Worm (Caenorhabditis elegans): ENCODE measurements around the gene rip-1.

Gene rip-1

ce11 chrIII:10285623-10286022 is 27.1 kb upstream of the rip-1 start, which contains the start of gene K10G9.2:
TSS of gene K10G9.2 (plus strand) at chrIII:10285923.
- TF ChIP-seq cog-1 (tag; optimal IDR thresholded peaks at IDR 0.05) (no peak), tab-1 (GFP tag; IDR thresholded peaks at IDR 0.05) (no peak), T22C8.4 (GFP tag; IDR thresholded peaks at IDR 0.05) (no peak), flt-1 (GFP tag; IDR thresholded peaks at IDR 0.05) (no peak), ztf-23 (GFP tag; IDR thresholded peaks at IDR 0.05) (no peak), ztf-29 (GFP tag; IDR thresholded peaks at IDR 0.05) (no peak), ref-1 (GFP tag; conservative IDR thresholded peaks at IDR 0.05) (no peak), med-1 (GFP tag; optimal IDR thresholded peaks at IDR 0.05; ENCODE audit: insufficient read depth) (no peak), klf-2 (GFP tag; conservative IDR thresholded peaks at IDR 0.05) (no peak)

- TF ChIP-seq T22C8.4 (GFP tag; IDR thresholded peaks at IDR 0.05) (no peak), cog-1 (tag; optimal IDR thresholded peaks at IDR 0.05) (peak; percentile 37), med-1 (GFP tag; optimal IDR thresholded peaks at IDR 0.05; ENCODE audit: insufficient read depth) (no peak)
These were observed 25.7 kb upstream of the rip-1 start for ce11 chrIII:10284214-10284613.

- no peak for TF ChIP-seq med-1 (GFP tag; optimal IDR thresholded peaks at IDR 0.05; ENCODE audit: insufficient read depth)
- no peak for TF ChIP-seq klf-2 (GFP tag; conservative IDR thresholded peaks at IDR 0.05)
- no peak for TF ChIP-seq T22C8.4 (GFP tag; IDR thresholded peaks at IDR 0.05)
- TF ChIP-seq cog-1 (tag; optimal IDR thresholded peaks at IDR 0.05): no peak
- no peak for TF ChIP-seq ztf-29 (GFP tag; IDR thresholded peaks at IDR 0.05)
- TF ChIP-seq tab-1 (GFP tag; IDR thresholded peaks at IDR 0.05): no peak
- no peak for TF ChIP-seq ref-1 (GFP tag; conservative IDR thresholded peaks at IDR 0.05)
- TF ChIP-seq flt-1 (GFP tag; IDR thresholded peaks at IDR 0.05): no peak
These were observed 20.3 kb upstream of the rip-1 start, which contains the start of gene pad-2 for ce11 chrIII:10278826-10279225. TSS of gene pad-2 (plus strand) at chrIII:10279126.

ce11 chrIII:10271807-10272206 is 13.3 kb upstream of the rip-1 start:
- TF ChIP-seq ztf-23 (GFP tag; IDR thresholded peaks at IDR 0.05): no peak
- no peak for TF ChIP-seq ref-1 (GFP tag; conservative IDR thresholded peaks at IDR 0.05)
- no peak for TF ChIP-seq T22C8.4 (GFP tag; IDR thresholded peaks at IDR 0.05)
- no peak for TF ChIP-seq tab-1 (GFP tag; IDR thresholded peaks at IDR 0.05)
- TF ChIP-seq med-1 (GFP tag; optimal IDR thresholded peaks at IDR 0.05; ENCODE audit: insufficient read depth): no peak
- no peak for TF ChIP-seq ztf-29 (GFP tag; IDR thresholded peaks at IDR 0.05)
- no peak for TF ChIP-seq cog-1 (tag; optimal IDR thresholded peaks at IDR 0.05)
- TF ChIP-seq klf-2 (GFP tag; conservative IDR thresholded peaks at IDR 0.05): no peak
- TF ChIP-seq flt-1 (GFP tag; IDR thresholded peaks at IDR 0.05): no peak

ce11 chrIII:10270778-10271307 is 12.3 kb upstream of the rip-1 start, which contains the start of gene cnk-1:
TSS of gene cnk-1 (plus strand) at chrIII:10271257.
- TF ChIP-seq ref-1 (GFP tag; conservative IDR thresholded peaks at IDR 0.05) (peak; percentile 54; the same call in 1 of the 2 replicates), cog-1 (tag; optimal IDR thresholded peaks at IDR 0.05) (no peak), T22C8.4 (GFP tag; IDR thresholded peaks at IDR 0.05) (peak; percentile 21; the same call in 1 of the 2 replicates), tab-1 (GFP tag; IDR thresholded peaks at IDR 0.05) (0 out of 2 replicates have a peak, but pooled peaks have one; percentile 19), med-1 (GFP tag; optimal IDR thresholded peaks at IDR 0.05; ENCODE audit: insufficient read depth) (no peak), flt-1 (GFP tag; IDR thresholded peaks at IDR 0.05) (peak; percentile 85), klf-2 (GFP tag; conservative IDR thresholded peaks at IDR 0.05) (peak; percentile 86), ztf-29 (GFP tag; IDR thresholded peaks at IDR 0.05) (peak; percentile 15; the same call in 1 of the 2 replicates), ztf-23 (GFP tag; IDR thresholded peaks at IDR 0.05) (peak; percentile 91)

ce11 chrIII:10266824-10267223 is 8.3 kb upstream of the rip-1 start, which contains the start of gene inpp-4B:
TSS of gene inpp-4B (minus strand) at chrIII:10266877.
- 0 out of 2 replicates have a peak, but pooled peaks have one; percentile 11 for TF ChIP-seq T22C8.4 (GFP tag; IDR thresholded peaks at IDR 0.05)

ce11 chrIII:10261682-10262081 is 3.1 kb upstream of the rip-1 start, which contains the start of gene bbs-5:
TSS of gene bbs-5 (minus strand) at chrIII:10261782.
- TF ChIP-seq T22C8.4 (GFP tag; IDR thresholded peaks at IDR 0.05) (no peak), ztf-29 (GFP tag; IDR thresholded peaks at IDR 0.05) (no peak), ref-1 (GFP tag; conservative IDR thresholded peaks at IDR 0.05) (no peak), med-1 (GFP tag; optimal IDR thresholded peaks at IDR 0.05; ENCODE audit: insufficient read depth) (no peak), tab-1 (GFP tag; IDR thresholded peaks at IDR 0.05) (no peak), klf-2 (GFP tag; conservative IDR thresholded peaks at IDR 0.05) (no peak), ztf-23 (GFP tag; IDR thresholded peaks at IDR 0.05) (no peak), flt-1 (GFP tag; IDR thresholded peaks at IDR 0.05) (no peak), cog-1 (tag; optimal IDR thresholded peaks at IDR 0.05) (no peak)

ce11 chrIII:10261256-10261655 is 2.7 kb upstream of the rip-1 start:
- no peak for TF ChIP-seq cog-1 (tag; optimal IDR thresholded peaks at IDR 0.05)
- TF ChIP-seq T22C8.4 (GFP tag; IDR thresholded peaks at IDR 0.05): no peak
- TF ChIP-seq flt-1 (GFP tag; IDR thresholded peaks at IDR 0.05): no peak
- no peak for TF ChIP-seq med-1 (GFP tag; optimal IDR thresholded peaks at IDR 0.05; ENCODE audit: insufficient read depth)
- no peak for TF ChIP-seq tab-1 (GFP tag; IDR thresholded peaks at IDR 0.05)
- no peak for TF ChIP-seq ztf-29 (GFP tag; IDR thresholded peaks at IDR 0.05)
- TF ChIP-seq ref-1 (GFP tag; conservative IDR thresholded peaks at IDR 0.05): no peak
- TF ChIP-seq klf-2 (GFP tag; conservative IDR thresholded peaks at IDR 0.05): no peak
- no peak for TF ChIP-seq ztf-23 (GFP tag; IDR thresholded peaks at IDR 0.05)

- no peak for TF ChIP-seq flt-1 (GFP tag; IDR thresholded peaks at IDR 0.05)
- TF ChIP-seq ztf-23 (GFP tag; IDR thresholded peaks at IDR 0.05): no peak
- no peak for TF ChIP-seq ref-1 (GFP tag; conservative IDR thresholded peaks at IDR 0.05)
- no peak for TF ChIP-seq klf-2 (GFP tag; conservative IDR thresholded peaks at IDR 0.05)
- no peak for TF ChIP-seq med-1 (GFP tag; optimal IDR thresholded peaks at IDR 0.05; ENCODE audit: insufficient read depth)
- TF ChIP-seq ztf-29 (GFP tag; IDR thresholded peaks at IDR 0.05): no peak
- no peak for TF ChIP-seq cog-1 (tag; optimal IDR thresholded peaks at IDR 0.05)
- TF ChIP-seq tab-1 (GFP tag; IDR thresholded peaks at IDR 0.05): no peak
- no peak for TF ChIP-seq T22C8.4 (GFP tag; IDR thresholded peaks at IDR 0.05)
These were observed 4.0 kb downstream of the rip-1 start, which contains the start of gene R01H10.4 for ce11 chrIII:10254583-10254982. TSS of gene R01H10.4 (plus strand) at chrIII:10254818.

ce11 chrIII:10253334-10253733 is 5.2 kb downstream of the rip-1 start:
- TF ChIP-seq ztf-23 (GFP tag; IDR thresholded peaks at IDR 0.05): no peak
- no peak for TF ChIP-seq ref-1 (GFP tag; conservative IDR thresholded peaks at IDR 0.05)
- TF ChIP-seq klf-2 (GFP tag; conservative IDR thresholded peaks at IDR 0.05): no peak
- TF ChIP-seq cog-1 (tag; optimal IDR thresholded peaks at IDR 0.05): no peak
- TF ChIP-seq ztf-29 (GFP tag; IDR thresholded peaks at IDR 0.05): no peak
- no peak for TF ChIP-seq T22C8.4 (GFP tag; IDR thresholded peaks at IDR 0.05)
- TF ChIP-seq flt-1 (GFP tag; IDR thresholded peaks at IDR 0.05): no peak
- no peak for TF ChIP-seq med-1 (GFP tag; optimal IDR thresholded peaks at IDR 0.05; ENCODE audit: insufficient read depth)
- no peak for TF ChIP-seq tab-1 (GFP tag; IDR thresholded peaks at IDR 0.05)

Measured in whole organism, midembryonic.